Worm (Caenorhabditis elegans) whole organism, L4/young adult: ENCODE data around the gene cwn-2.

Experiments
- W03F9.2 ChIP-seq: fragments of 150-350 bp; optimal IDR thresholded peaks from 2 replicates; lab custom pipeline; 2014; ENCODE audit warnings: missing biosample characterization, missing genetic modification characterization
- dao-5 ChIP-seq: sonication (generic microtip); optimal IDR thresholded peaks from 2 replicates; lab custom pipeline; 2016; ENCODE audit warnings: missing genotype, missing genetic modification characterization, moderate library complexity, missing compliant biosample characterization
- him-1 ChIP-seq: sonication (generic microtip); optimal IDR thresholded peaks from 2 replicates; lab custom pipeline; 2016; ENCODE audit warnings: missing genotype, missing genetic modification reagents, missing genetic modification characterization, missing compliant biosample characterization

- no peak for TF ChIP-seq dao-5
- no peak for TF ChIP-seq W03F9.2
- no peak for TF ChIP-seq him-1 (tag; lab: Kevin White, UChicago)
Measured at ce11 chrIV:10040803-10041202, 26.8 kb upstream of the cwn-2 start, which contains the start of gene dhs-31.
